Fruit fly (Drosophila melanogaster) whole organism, embryonic: ENCODE results near the gene Dok.

Source experiments
- Adf1 ChIP-seq: fragments of 200-800 bp; sonication (Bioruptor generic); IDR thresholded peaks from 2 replicates; pipeline ENCODE4 v1.3.6; 2022; ENCODE audit warnings: missing biosample characterization, missing genetic modification characterization
- Antp ChIP-seq: fragments of 200-800 bp; sonication (Bioruptor generic); optimal IDR thresholded peaks from 3 replicates; lab custom pipeline; 2016; ENCODE audit warnings: missing biosample characterization, missing genetic modification characterization
- CG10366 ChIP-seq: fragments of 200-800 bp; sonication (Bioruptor generic); IDR thresholded peaks from 2 replicates; pipeline ENCODE4 v1.3.6; 2022; ENCODE audit warnings: missing biosample characterization, missing genetic modification characterization
- CG10431 ChIP-seq: fragments of 200-800 bp; sonication (Bioruptor generic); optimal IDR thresholded peaks from 3 replicates; lab custom pipeline; 2018; ENCODE audit warnings: missing biosample characterization, mild to moderate bottlenecking, missing genetic modification characterization
- CG12071 ChIP-seq: fragments of 200-800 bp; sonication (Bioruptor generic); optimal IDR thresholded peaks from 3 replicates; lab custom pipeline; 2018; ENCODE audit warnings: missing biosample characterization, mild to moderate bottlenecking, missing genetic modification characterization
- CG12104 ChIP-seq: fragments of 200-800 bp; sonication (Bioruptor generic); optimal IDR thresholded peaks from 3 replicates; lab custom pipeline; 2016; ENCODE audit warnings: missing biosample characterization, missing genetic modification characterization
- CG1233 ChIP-seq: fragments of 200-800 bp; sonication (Bioruptor generic); optimal IDR thresholded peaks from 4 replicates; lab custom pipeline; 2018; ENCODE audit warnings: missing biosample characterization, mild to moderate bottlenecking, missing genetic modification characterization
- CG12744 ChIP-seq: fragments of 200-800 bp; sonication (Bioruptor generic); optimal IDR thresholded peaks from 2 replicates; lab custom pipeline; 2016; ENCODE audit warnings: missing biosample characterization, missing genetic modification characterization
- CG1602 ChIP-seq: fragments of 200-800 bp; sonication (Bioruptor generic); optimal IDR thresholded peaks from 3 replicates; lab custom pipeline; 2016; ENCODE audit warnings: missing biosample characterization, missing genetic modification characterization
- CG1603 ChIP-seq: fragments of 200-800 bp; sonication (Bioruptor generic); optimal IDR thresholded peaks from 2 replicates; lab custom pipeline; 2019; ENCODE audit warnings: missing biosample characterization, mild to moderate bottlenecking, missing genetic modification characterization, moderate library complexity
- CG18619 ChIP-seq: fragments of 200-800 bp; sonication (Bioruptor generic); optimal IDR thresholded peaks from 3 replicates; lab custom pipeline; 2017; ENCODE audit warnings: missing biosample characterization, mild to moderate bottlenecking, missing genetic modification characterization
- CG2712 ChIP-seq: fragments of 200-800 bp; optimal IDR thresholded peaks from 3 replicates; lab custom pipeline; 2019; ENCODE audit warnings: missing biosample characterization, mild to moderate bottlenecking, missing genetic modification characterization, moderate library complexity
- CG3065 ChIP-seq: fragments of 200-800 bp; sonication (Bioruptor generic); optimal IDR thresholded peaks from 2 replicates; lab custom pipeline; 2016; ENCODE audit warnings: missing biosample characterization, missing genetic modification characterization
- CG31441 ChIP-seq: fragments of 200-800 bp; sonication (Bioruptor generic); IDR thresholded peaks from 2 replicates; pipeline ENCODE4 v1.3.6; 2022; ENCODE audit warnings: missing biosample characterization, missing genetic modification characterization
- CG32772 ChIP-seq: fragments of 200-800 bp; sonication (Bioruptor generic); IDR thresholded peaks from 2 replicates; pipeline ENCODE4 v1.3.6; 2022; ENCODE audit warnings: missing biosample characterization, missing genetic modification characterization
- CG33213 ChIP-seq: fragments of 200-800 bp; sonication (Bioruptor generic); optimal IDR thresholded peaks from 3 replicates; lab custom pipeline; 2016; ENCODE audit warnings: missing biosample characterization, missing genetic modification characterization
- CG6765 ChIP-seq: fragments of 200-800 bp; sonication (Bioruptor generic); optimal IDR thresholded peaks from 3 replicates; lab custom pipeline; 2017; ENCODE audit warnings: missing biosample characterization, mild to moderate bottlenecking, missing genetic modification characterization
- CG8388 ChIP-seq: fragments of 200-800 bp; sonication (Bioruptor generic); optimal IDR thresholded peaks from 2 replicates; lab custom pipeline; 2019; ENCODE audit warnings: missing biosample characterization, mild to moderate bottlenecking, missing genetic modification characterization, moderate library complexity
- CHES-1-like ChIP-seq: fragments of 200-800 bp; sonication (Bioruptor generic); optimal IDR thresholded peaks from 2 replicates; lab custom pipeline; 2016; ENCODE audit warnings: missing biosample characterization, missing genetic modification characterization
- Deaf1 ChIP-seq: fragments of 200-800 bp; optimal IDR thresholded peaks from 3 replicates; lab custom pipeline; 2019; ENCODE audit warnings: missing biosample characterization, mild to moderate bottlenecking, missing genetic modification characterization, moderate library complexity
- H2.0 ChIP-seq: fragments of 200-800 bp; sonication (Bioruptor generic); IDR thresholded peaks from 2 replicates; pipeline ENCODE4 v1.3.6; 2022; ENCODE audit warnings: missing biosample characterization, missing genetic modification characterization
- HLH54F ChIP-seq: fragments of 200-800 bp; sonication (Bioruptor generic); optimal IDR thresholded peaks from 3 replicates; lab custom pipeline; 2016; ENCODE audit warnings: missing biosample characterization, missing genetic modification characterization
- Mrtf ChIP-seq: fragments of 200-800 bp; sonication (Bioruptor generic); IDR thresholded peaks from 3 replicates; pipeline ENCODE4 v1.3.6; 2022; ENCODE audit warnings: missing biosample characterization, missing genetic modification characterization
- NC2β ChIP-seq: fragments of 200-800 bp; sonication (Bioruptor generic); optimal IDR thresholded peaks from 2 replicates; lab custom pipeline; 2016; ENCODE audit warnings: missing biosample characterization, missing genetic modification characterization
- Ptx1 ChIP-seq: fragments of 200-800 bp; sonication (Bioruptor generic); IDR thresholded peaks from 2 replicates; pipeline ENCODE4 v1.3.6; 2022; ENCODE audit warnings: missing biosample characterization, missing genetic modification characterization
- Spps ChIP-seq: fragments of 200-800 bp; sonication (Bioruptor generic); optimal IDR thresholded peaks from 2 replicates; lab custom pipeline; 2018; ENCODE audit warnings: missing biosample characterization, mild to moderate bottlenecking, missing genetic modification characterization
- Xbp1 ChIP-seq: fragments of 200-800 bp; sonication (Bioruptor generic); optimal IDR thresholded peaks from 3 replicates; lab custom pipeline; 2016; ENCODE audit warnings: missing biosample characterization, mild to moderate bottlenecking, missing genetic modification characterization
- abd-A ChIP-seq: fragments of 200-800 bp; sonication (Bioruptor generic); optimal IDR thresholded peaks from 3 replicates; lab custom pipeline; 2019; ENCODE audit warnings: missing biosample characterization, mild to moderate bottlenecking, missing genetic modification characterization, moderate library complexity
- ac ChIP-seq: fragments of 200-800 bp; sonication (Bioruptor generic); optimal IDR thresholded peaks from 3 replicates; lab custom pipeline; 2017; ENCODE audit warnings: missing biosample characterization, mild to moderate bottlenecking, missing genetic modification characterization
- al ChIP-seq: fragments of 200-800 bp; sonication (Bioruptor generic); IDR thresholded peaks from 2 replicates; pipeline ENCODE4 v1.3.6; 2022; ENCODE audit warnings: missing biosample characterization, missing genetic modification characterization
- bcd ChIP-seq: fragments of 200-800 bp; sonication (Bioruptor generic); optimal IDR thresholded peaks from 2 replicates; lab custom pipeline; 2017; ENCODE audit warnings: missing biosample characterization, mild to moderate bottlenecking, missing genetic modification characterization
- chn ChIP-seq: fragments of 200-800 bp; sonication (Bioruptor generic); optimal IDR thresholded peaks from 2 replicates; lab custom pipeline; 2016; ENCODE audit warnings: missing biosample characterization, missing genetic modification characterization
- ci ChIP-seq: fragments of 200-800 bp; sonication (Bioruptor generic); IDR thresholded peaks from 3 replicates; pipeline ENCODE4 v1.3.6; 2022; ENCODE audit warnings: missing biosample characterization, missing genetic modification characterization
- fd102C ChIP-seq: fragments of 200-800 bp; sonication (Bioruptor generic); optimal IDR thresholded peaks from 2 replicates; lab custom pipeline; 2018; ENCODE audit warnings: missing biosample characterization, mild to moderate bottlenecking, missing genetic modification characterization, moderate library complexity
- gem ChIP-seq: fragments of 200-800 bp; sonication (Bioruptor generic); optimal IDR thresholded peaks from 2 replicates; lab custom pipeline; 2019; ENCODE audit warnings: missing biosample characterization, mild to moderate bottlenecking, missing genetic modification characterization, moderate library complexity
- gt ChIP-seq: fragments of 200-800 bp; sonication (Bioruptor generic); IDR thresholded peaks from 2 replicates; pipeline ENCODE4 v1.3.6; 2022; ENCODE audit warnings: missing biosample characterization, missing genetic modification characterization
- hbn ChIP-seq: fragments of 200-800 bp; sonication (Bioruptor generic); IDR thresholded peaks from 2 replicates; pipeline ENCODE4 v1.3.6; 2022; ENCODE audit warnings: missing biosample characterization, missing genetic modification characterization; ENCODE audit not compliant: partially characterized antibody
- lmd ChIP-seq: fragments of 200-800 bp; sonication (Bioruptor generic); IDR thresholded peaks from 2 replicates; pipeline ENCODE4 v1.3.6; 2022; ENCODE audit warnings: missing biosample characterization, missing genetic modification characterization
- mam ChIP-seq: fragments of 200-800 bp; sonication (Bioruptor generic); optimal IDR thresholded peaks from 3 replicates; lab custom pipeline; 2016; ENCODE audit warnings: missing biosample characterization, missing genetic modification characterization
- nerfin-1 ChIP-seq: fragments of 200-800 bp; sonication (Bioruptor generic); optimal IDR thresholded peaks from 3 replicates; lab custom pipeline; 2019; ENCODE audit warnings: missing biosample characterization, mild to moderate bottlenecking, missing genetic modification characterization, moderate library complexity
- odd ChIP-seq: fragments of 200-800 bp; sonication (Bioruptor generic); optimal IDR thresholded peaks from 2 replicates; lab custom pipeline; 2017; ENCODE audit warnings: missing biosample characterization, mild to moderate bottlenecking, missing genetic modification characterization
- otp ChIP-seq: fragments of 200-800 bp; sonication (Bioruptor generic); IDR thresholded peaks from 3 replicates; pipeline ENCODE4, ENCODE4 v1.3.6; 2022; ENCODE audit warnings: missing biosample characterization, missing genetic modification characterization
- p53 ChIP-seq: fragments of 200-800 bp; sonication (Bioruptor generic); optimal IDR thresholded peaks from 2 replicates; lab custom pipeline; 2016; ENCODE audit warnings: missing biosample characterization, missing genetic modification characterization
- pan ChIP-seq, 4 experiments: fragments of >200 bp in 3 of 4; fragments of 200-800 bp in 1 of 4; sonication (Bioruptor generic) in 1 of 4; optimal IDR thresholded peaks in 3 of 4; IDR thresholded peaks in 1 of 4; 2 replicates each; pipeline versions ENCODE4 v1.3.6 to Lab custom; 2017 to 2022; ENCODE audit warnings: missing biosample characterization in 2 of 4, missing genetic modification characterization in 2 of 4, mixed read lengths in 1 of 4
- prd ChIP-seq, 3 experiments: fragments of >200 bp in 2 of 3; fragments of 200-800 bp in 1 of 3; sonication (Bioruptor generic) in 1 of 3; optimal IDR thresholded peaks in 2 of 3; IDR thresholded peaks in 1 of 3; 2 replicates in 2 of 3; 3 replicates in 1 of 3; pipeline versions ENCODE4 v1.3.6 to Lab custom; 2017 to 2022; ENCODE audit warnings: missing biosample characterization in 1 of 3, missing genetic modification characterization in 1 of 3
- slbo ChIP-seq: fragments of 200-800 bp; sonication (Bioruptor generic); IDR thresholded peaks from 2 replicates; pipeline ENCODE4 v1.3.6; 2022; ENCODE audit warnings: missing biosample characterization, missing genetic modification characterization
- tin ChIP-seq: fragments of 200-800 bp; sonication (Bioruptor generic); optimal IDR thresholded peaks from 3 replicates; lab custom pipeline; 2016; ENCODE audit warnings: missing biosample characterization, missing genetic modification characterization
- tio ChIP-seq: fragments of 200-800 bp; sonication (Bioruptor generic); optimal IDR thresholded peaks from 2 replicates; lab custom pipeline; 2017; ENCODE audit warnings: missing biosample characterization, missing genetic modification characterization, inconsistent platforms
- trh ChIP-seq: fragments of 200-800 bp; sonication (Bioruptor generic); optimal IDR thresholded peaks from 2 replicates; lab custom pipeline; 2016; ENCODE audit warnings: missing biosample characterization, missing genetic modification characterization
- zf30C ChIP-seq: fragments of 200-800 bp; sonication (Bioruptor generic); optimal IDR thresholded peaks from 3 replicates; lab custom pipeline; 2018; ENCODE audit warnings: missing biosample characterization, mild to moderate bottlenecking, missing genetic modification characterization

Dok gene

dm6 chrX:7277038-7277437 is 47.0 kb upstream of the Dok start (continued):
- TF ChIP-seq zf30C (peak; percentile 85), HLH54F (GFP tag; lab: Kevin White, UChicago) (peak; percentile 22), CG3065 (GFP tag; lab: Kevin White, UChicago) (no peak), CG8388 (peak; percentile 72), CG10366 (GFP tag; lab: Robert Waterston, UW) (peak; percentile 22; the same call in 1 of the 2 replicates), bcd (peak; percentile 38), nerfin-1 (peak; percentile 61), Mrtf (GFP tag; lab: Robert Waterston, UW) (no peak), CG1603 (tag; lab: Kevin White, UChicago) (peak; percentile 72), gt (0 out of 2 replicates have a peak, but pooled peaks have one; percentile 25), hbn (no peak), CG31441 (peak; percentile 74), odd (GFP tag; lab: Kevin White, UChicago) (peak; percentile 48), ci (peak; percentile 55; the same call in 2 of the 3 replicates), Ptx1 (GFP tag; lab: Robert Waterston, UW) (0 out of 2 replicates have a peak, but pooled peaks have one; percentile 24), CG32772 (GFP tag; lab: Robert Waterston, UW) (peak; percentile 39), gem (peak; percentile 83), mam (GFP tag; lab: Kevin White, UChicago) (peak; percentile 19), H2.0 (GFP tag; lab: Robert Waterston, UW) (peak; percentile 35; the same call in 1 of the 2 replicates), Spps (tag; lab: Kevin White, UChicago) (peak; percentile 62), CG1602 (GFP tag; lab: Kevin White, UChicago) (peak; percentile 64), Antp (GFP tag; lab: Kevin White, UChicago) (peak; percentile 32), CG12104 (GFP tag; lab: Kevin White, UChicago) (peak; percentile 24), tio (peak; percentile 52), NC2β (GFP tag; lab: Kevin White, UChicago) (peak; percentile 40), p53 (GFP tag; lab: Kevin White, UChicago) (peak; percentile 9), pan (optimal IDR thresholded peaks at IDR 0.05; lab: Kevin White, UChicago) (no peak), pan (GFP tag; optimal IDR thresholded peaks at IDR 0.05 in 1 of 2, IDR thresholded peaks at IDR 0.05 in 1 of 2) (peak in 1 of 2 experiments; percentile 26), CG33213 (peak; percentile 47), prd (optimal IDR thresholded peaks at IDR 0.05; lab: Kevin White, UChicago) (no peak), prd (GFP tag; IDR thresholded peaks at IDR 0.05; lab: Robert Waterston, UW) (peak; percentile 85), CG12071 (GFP tag; lab: Kevin White, UChicago) (peak; percentile 13), chn (GFP tag; lab: Kevin White, UChicago) (peak; percentile 68), CG1233 (GFP tag; lab: Kevin White, UChicago) (peak; percentile 66), CG6765 (GFP tag; lab: Kevin White, UChicago) (no peak), CHES-1-like (GFP tag; lab: Kevin White, UChicago) (peak; percentile 10), slbo (GFP tag; lab: Robert Waterston, UW) (0 out of 2 replicates have a peak, but pooled peaks have one; percentile 28), Deaf1 (tag; lab: Kevin White, UChicago) (peak; percentile 25), CG18619 (GFP tag; lab: Kevin White, UChicago) (peak; percentile 44), trh (GFP tag; lab: Kevin White, UChicago) (peak; percentile 38), abd-A (tag; lab: Kevin White, UChicago) (no peak), fd102C (GFP tag; lab: Kevin White, UChicago) (peak; percentile 93), Adf1 (no peak), lmd (GFP tag; lab: Robert Waterston, UW) (peak; percentile 46), tin (peak; percentile 71), Xbp1 (peak; percentile 70), CG12744 (GFP tag; lab: Kevin White, UChicago) (peak; percentile 22), CG10431 (no peak), al (GFP tag; lab: Robert Waterston, UW) (no peak), CG2712 (tag; lab: Kevin White, UChicago) (peak; percentile 84), otp (GFP tag; lab: Robert Waterston, UW) (peak; percentile 48; the same call in 1 of the 3 replicates), ac (GFP tag; lab: Kevin White, UChicago) (peak; percentile 85)
